Fruit fly (Drosophila melanogaster) whole organism, embryonic: ENCODE data around the gene Rai1.

ENCODE experiments used
- Blimp-1 ChIP-seq: fragments of 200-800 bp; sonication (Bioruptor generic); optimal IDR thresholded peaks from 3 replicates; lab custom pipeline; 2018; ENCODE audit warnings: missing biosample characterization, missing genetic modification characterization, mild to moderate bottlenecking, moderate library complexity, missing genetic modification reagents
- CG10147 ChIP-seq: fragments of 200-800 bp; sonication (Bioruptor generic); optimal IDR thresholded peaks from 2 replicates; lab custom pipeline; 2019; ENCODE audit warnings: missing biosample characterization, mild to moderate bottlenecking, missing genetic modification characterization, moderate library complexity
- CG10267 ChIP-seq: fragments of 200-800 bp; sonication (Bioruptor generic); optimal IDR thresholded peaks from 2 replicates; lab custom pipeline; 2018; ENCODE audit warnings: missing biosample characterization, mild to moderate bottlenecking, missing genetic modification characterization, moderate library complexity
- CG10321 ChIP-seq: fragments of 200-800 bp; sonication (Bioruptor generic); IDR thresholded peaks from 2 replicates; pipeline ENCODE4 v1.3.6; 2022; ENCODE audit warnings: missing biosample characterization, missing genetic modification characterization
- CG10979 ChIP-seq: fragments of 200-800 bp; sonication (Bioruptor generic); optimal IDR thresholded peaks from 2 replicates; lab custom pipeline; 2018; ENCODE audit warnings: missing biosample characterization, mild to moderate bottlenecking, missing genetic modification characterization, moderate library complexity
- CG11504 ChIP-seq: fragments of 200-800 bp; sonication (Bioruptor generic); optimal IDR thresholded peaks from 3 replicates; lab custom pipeline; 2019; ENCODE audit warnings: missing biosample characterization, mild to moderate bottlenecking, missing genetic modification characterization, moderate library complexity
- CG17359 ChIP-seq: fragments of 200-800 bp; sonication (Bioruptor generic); optimal IDR thresholded peaks from 3 replicates; lab custom pipeline; 2018; ENCODE audit warnings: missing biosample characterization, mild to moderate bottlenecking, missing genetic modification characterization, moderate library complexity
- CG2202 ChIP-seq: fragments of 200-800 bp; sonication (Bioruptor generic); optimal IDR thresholded peaks from 2 replicates; lab custom pipeline; 2018; ENCODE audit warnings: missing biosample characterization, mild to moderate bottlenecking, missing genetic modification characterization
- CG2678 ChIP-seq: fragments of 200-800 bp; sonication (Bioruptor generic); optimal IDR thresholded peaks from 3 replicates; lab custom pipeline; 2019; ENCODE audit warnings: missing biosample characterization, mild to moderate bottlenecking, missing genetic modification characterization, moderate library complexity
- CG2712 ChIP-seq: fragments of 200-800 bp; optimal IDR thresholded peaks from 3 replicates; lab custom pipeline; 2019; ENCODE audit warnings: missing biosample characterization, mild to moderate bottlenecking, missing genetic modification characterization, moderate library complexity
- CG31441 ChIP-seq: fragments of 200-800 bp; sonication (Bioruptor generic); IDR thresholded peaks from 2 replicates; pipeline ENCODE4 v1.3.6; 2022; ENCODE audit warnings: missing biosample characterization, missing genetic modification characterization
- CG4820 ChIP-seq: fragments of 200-800 bp; sonication (Bioruptor generic); optimal IDR thresholded peaks from 3 replicates; lab custom pipeline; 2016; ENCODE audit warnings: missing biosample characterization, missing genetic modification characterization
- CG6683 ChIP-seq: fragments of 200-800 bp; sonication (Bioruptor generic); optimal IDR thresholded peaks from 2 replicates; lab custom pipeline; 2017; ENCODE audit warnings: missing biosample characterization, mild to moderate bottlenecking, missing genetic modification characterization, missing genetic modification reagents
- CG7839 ChIP-seq: fragments of 200-800 bp; sonication (Bioruptor generic); optimal IDR thresholded peaks from 3 replicates; lab custom pipeline; 2018; ENCODE audit warnings: missing biosample characterization, mild to moderate bottlenecking, missing genetic modification characterization, moderate library complexity
- CG7928 ChIP-seq: fragments of 200-800 bp; sonication (Bioruptor generic); optimal IDR thresholded peaks from 2 replicates; lab custom pipeline; 2017; ENCODE audit warnings: missing biosample characterization, mild to moderate bottlenecking, missing genetic modification characterization
- CG9437 ChIP-seq: fragments of 200-800 bp; sonication (Bioruptor generic); optimal IDR thresholded peaks from 2 replicates; lab custom pipeline; 2018; ENCODE audit warnings: missing biosample characterization, mild to moderate bottlenecking, missing genetic modification characterization
- CrebB ChIP-seq: fragments of 200-800 bp; sonication (Bioruptor generic); optimal IDR thresholded peaks from 3 replicates; lab custom pipeline; 2018; ENCODE audit warnings: missing biosample characterization, mild to moderate bottlenecking, missing genetic modification characterization
- D19A ChIP-seq: fragments of 200-800 bp; optimal IDR thresholded peaks from 3 replicates; lab custom pipeline; 2019; ENCODE audit warnings: missing biosample characterization, mild to moderate bottlenecking, missing genetic modification characterization, moderate library complexity
- ERR ChIP-seq: fragments of 200-800 bp; sonication (Bioruptor generic); optimal IDR thresholded peaks from 2 replicates; lab custom pipeline; 2016; ENCODE audit warnings: missing biosample characterization, missing genetic modification characterization
- HLH3B ChIP-seq: fragments of 200-800 bp; sonication (Bioruptor generic); IDR thresholded peaks from 2 replicates; pipeline ENCODE4 v1.3.6; 2022; ENCODE audit warnings: missing biosample characterization, missing genetic modification characterization
- Hey ChIP-seq: fragments of 200-800 bp; sonication (Bioruptor generic); optimal IDR thresholded peaks from 3 replicates; lab custom pipeline; 2018; ENCODE audit warnings: missing biosample characterization, mild to moderate bottlenecking, missing genetic modification characterization
- Hmr ChIP-seq: fragments of 200-800 bp; sonication (Bioruptor generic); optimal IDR thresholded peaks from 3 replicates; lab custom pipeline; 2017; ENCODE audit warnings: mild to moderate bottlenecking, missing biosample characterization, missing genetic modification reagents, missing genetic modification characterization
- Hr51 ChIP-seq, 2 experiments: fragments of 200-800 bp; sonication (Bioruptor generic); optimal IDR thresholded peaks; 2 replicates in 1 of 2; 3 replicates in 1 of 2; lab custom pipeline; 2016 to 2018; ENCODE audit warnings: missing biosample characterization in 2 of 2, missing genetic modification characterization in 2 of 2, mild to moderate bottlenecking in 1 of 2, moderate library complexity in 1 of 2
- Med ChIP-seq: fragments of 200-800 bp; sonication (Bioruptor generic); peaks from one replicate; lab custom pipeline; 2016; ENCODE audit warnings: missing biosample characterization, missing genetic modification characterization, mild to moderate bottlenecking, inconsistent platforms, moderate library complexity
- NC2β ChIP-seq: fragments of 200-800 bp; sonication (Bioruptor generic); optimal IDR thresholded peaks from 2 replicates; lab custom pipeline; 2016; ENCODE audit warnings: missing biosample characterization, missing genetic modification characterization
- Oli ChIP-seq: fragments of 200-800 bp; sonication (Bioruptor generic); optimal IDR thresholded peaks from 2 replicates; lab custom pipeline; 2018; ENCODE audit warnings: missing biosample characterization, mild to moderate bottlenecking, missing genetic modification characterization, moderate library complexity
- Pdp1 ChIP-seq, 2 experiments: fragments of 200-800 bp; sonication (Bioruptor generic); optimal IDR thresholded peaks; 3 replicates each; lab custom pipeline; 2016; ENCODE audit warnings: missing biosample characterization in 2 of 2, missing genetic modification characterization in 2 of 2, mild to moderate bottlenecking in 1 of 2, moderate library complexity in 1 of 2
- Rfx ChIP-seq: fragments of 200-800 bp; sonication (Bioruptor generic); IDR thresholded peaks from 2 replicates; pipeline ENCODE4 v1.3.6; 2022; ENCODE audit warnings: missing biosample characterization, missing genetic modification characterization
- Sox100B ChIP-seq: fragments of 200-800 bp; sonication (Bioruptor generic); optimal IDR thresholded peaks from 3 replicates; lab custom pipeline; 2018; ENCODE audit warnings: missing biosample characterization, mild to moderate bottlenecking, missing genetic modification characterization
- Sox102F ChIP-seq: fragments of 200-800 bp; sonication (Bioruptor generic); optimal IDR thresholded peaks from 2 replicates; lab custom pipeline; 2018; ENCODE audit warnings: missing biosample characterization, mild to moderate bottlenecking, missing genetic modification characterization, moderate library complexity
- caup ChIP-seq: fragments of 200-800 bp; sonication (Bioruptor generic); optimal IDR thresholded peaks from 3 replicates; lab custom pipeline; 2017; ENCODE audit warnings: missing biosample characterization, mild to moderate bottlenecking, missing genetic modification characterization, moderate library complexity; ENCODE audit not compliant: severe bottlenecking
- chm ChIP-seq: fragments of 200-800 bp; sonication (Bioruptor generic); IDR thresholded peaks from 2 replicates; pipeline ENCODE4 v1.3.6; 2022; ENCODE audit warnings: missing biosample characterization, missing genetic modification characterization
- dmrt99B ChIP-seq: fragments of 200-800 bp; sonication (Bioruptor generic); optimal IDR thresholded peaks from 2 replicates; lab custom pipeline; 2018; ENCODE audit warnings: missing biosample characterization, mild to moderate bottlenecking, missing genetic modification characterization, moderate library complexity
- fd96Cb ChIP-seq: fragments of 200-800 bp; sonication (Bioruptor generic); optimal IDR thresholded peaks from 2 replicates; lab custom pipeline; 2018; ENCODE audit warnings: missing biosample characterization, mild to moderate bottlenecking, missing genetic modification characterization, moderate library complexity
- gem ChIP-seq: fragments of 200-800 bp; sonication (Bioruptor generic); optimal IDR thresholded peaks from 2 replicates; lab custom pipeline; 2019; ENCODE audit warnings: missing biosample characterization, mild to moderate bottlenecking, missing genetic modification characterization, moderate library complexity
- gfzf ChIP-seq: fragments of 200-800 bp; sonication (Bioruptor generic); optimal IDR thresholded peaks from 2 replicates; lab custom pipeline; 2016; ENCODE audit warnings: missing biosample characterization, mild to moderate bottlenecking, missing genetic modification characterization, moderate library complexity
- gsb-n ChIP-seq: fragments of 200-800 bp; sonication (Bioruptor generic); optimal IDR thresholded peaks from 3 replicates; lab custom pipeline; 2018; ENCODE audit warnings: missing biosample characterization, mild to moderate bottlenecking, missing genetic modification characterization
- jing ChIP-seq: fragments of 200-800 bp; sonication (Bioruptor generic); optimal IDR thresholded peaks from 2 replicates; lab custom pipeline; 2018; ENCODE audit warnings: missing biosample characterization, mild to moderate bottlenecking, missing genetic modification characterization
- kni ChIP-seq: fragments of 200-800 bp; sonication (Bioruptor generic); optimal IDR thresholded peaks from 3 replicates; lab custom pipeline; 2017; ENCODE audit warnings: mild to moderate bottlenecking, missing biosample characterization, missing genetic modification reagents, missing genetic modification characterization
- lmd ChIP-seq: fragments of 200-800 bp; sonication (Bioruptor generic); IDR thresholded peaks from 2 replicates; pipeline ENCODE4 v1.3.6; 2022; ENCODE audit warnings: missing biosample characterization, missing genetic modification characterization
- phol ChIP-seq: fragments of 200-800 bp; sonication (Bioruptor generic); optimal IDR thresholded peaks from 3 replicates; lab custom pipeline; 2018; ENCODE audit warnings: missing biosample characterization, mild to moderate bottlenecking, missing genetic modification characterization, moderate library complexity
- pros ChIP-seq: fragments of 200-800 bp; sonication (Bioruptor generic); optimal IDR thresholded peaks from 3 replicates; lab custom pipeline; 2019; ENCODE audit warnings: missing biosample characterization, mild to moderate bottlenecking, missing genetic modification characterization, moderate library complexity
- sens ChIP-seq: fragments of 200-800 bp; sonication (Bioruptor generic); peaks from one replicate; lab custom pipeline; 2016; ENCODE audit warnings: missing biosample characterization, missing genetic modification characterization
- slbo ChIP-seq: fragments of 200-800 bp; sonication (Bioruptor generic); IDR thresholded peaks from 2 replicates; pipeline ENCODE4 v1.3.6; 2022; ENCODE audit warnings: missing biosample characterization, missing genetic modification characterization
- slou ChIP-seq: fragments of 200-800 bp; sonication (Bioruptor generic); optimal IDR thresholded peaks from 3 replicates; lab custom pipeline; 2016; ENCODE audit warnings: missing biosample characterization, missing genetic modification characterization
- sob ChIP-seq: fragments of 200-800 bp; sonication (Bioruptor generic); IDR thresholded peaks from 2 replicates; pipeline ENCODE4 v1.3.6; 2022; ENCODE audit warnings: missing biosample characterization, missing genetic modification characterization

The Rai1 gene

dm6 chrX:16821216-16821615, 18.1 kb upstream of the Rai1 start:
- TF ChIP-seq CG2712 (tag; lab: Kevin White, UChicago) (peak; percentile 11), CG2202 (tag; lab: Kevin White, UChicago) (no peak), CG10321 (no peak), Oli (tag; lab: Kevin White, UChicago) (peak; percentile 12), gem (tag; lab: Kevin White, UChicago) (peak; percentile 39), D19A (tag; lab: Kevin White, UChicago) (peak; percentile 2), Hmr (GFP tag; lab: Kevin White, UChicago) (no peak), fd96Cb (tag; lab: Kevin White, UChicago) (peak; percentile 12), CG11504 (peak; percentile 48), CG10267 (tag; lab: Kevin White, UChicago) (no peak), sens (GFP tag; lab: Kevin White, UChicago) (peak; percentile 76), sob (GFP tag; lab: Robert Waterston, UW) (no peak), HLH3B (GFP tag; lab: Robert Waterston, UW) (0 out of 2 replicates have a peak, but pooled peaks have one; percentile 16), CrebB (no peak), CG6683 (no peak), phol (tag; lab: Kevin White, UChicago) (peak; percentile 44), lmd (no peak), kni (no peak), dmrt99B (tag; lab: Kevin White, UChicago) (peak; percentile 38), NC2β (GFP tag; lab: Kevin White, UChicago) (no peak), CG7839 (tag; lab: Kevin White, UChicago) (peak; percentile 13), jing (GFP tag; lab: Kevin White, UChicago) (no peak), Hey (tag; lab: Kevin White, UChicago) (no peak), slbo (GFP tag; lab: Robert Waterston, UW) (no peak), Blimp-1 (GFP tag; lab: Kevin White, UChicago) (peak; percentile 30), chm (no peak), caup (GFP tag; lab: Kevin White, UChicago) (no peak), CG31441 (GFP tag; lab: Robert Waterston, UW) (peak; percentile 33; the same call in 1 of the 2 replicates), gsb-n (tag; lab: Kevin White, UChicago) (no peak), Med (GFP tag; lab: Kevin White, UChicago) (peak; percentile 52), Rfx (GFP tag; lab: Robert Waterston, UW) (no peak), CG9437 (GFP tag; lab: Kevin White, UChicago) (no peak), CG7928 (GFP tag; lab: Kevin White, UChicago) (no peak), Sox102F (peak; percentile 40), Pdp1 (GFP tag; optimal IDR thresholded peaks at IDR 0.05; lab: Kevin White, UChicago) (peak in 1 of 2 experiments; percentile 57), slou (GFP tag; lab: Kevin White, UChicago) (no peak), CG10147 (GFP tag; lab: Kevin White, UChicago) (no peak), Hr51 (GFP tag; optimal IDR thresholded peaks at IDR 0.05; lab: Kevin White, UChicago) (peak in 1 of 2 experiments; percentile 4), CG17359 (peak; percentile 23), CG10979 (tag; lab: Kevin White, UChicago) (no peak), CG4820 (GFP tag; lab: Kevin White, UChicago) (no peak), pros (no peak), ERR (GFP tag; lab: Kevin White, UChicago) (no peak), gfzf (no peak), Sox100B (GFP tag; lab: Kevin White, UChicago) (peak; percentile 9), CG2678 (tag; lab: Kevin White, UChicago) (peak; percentile 29)
